Worm (Caenorhabditis elegans) whole organism, L4/young adult: Measurements from ENCODE around the gene ZK930.6.

Experiments used
- W03F9.2 ChIP-seq: fragments of 150-350 bp; optimal IDR thresholded peaks from 2 replicates; lab custom pipeline; 2014; ENCODE audit warnings: missing biosample characterization, missing genetic modification characterization
- dao-5 ChIP-seq: sonication (generic microtip); optimal IDR thresholded peaks from 2 replicates; lab custom pipeline; 2016; ENCODE audit warnings: missing genotype, missing genetic modification characterization, moderate library complexity, missing compliant biosample characterization
- him-1 ChIP-seq: sonication (generic microtip); optimal IDR thresholded peaks from 2 replicates; lab custom pipeline; 2016; ENCODE audit warnings: missing genotype, missing genetic modification reagents, missing genetic modification characterization, missing compliant biosample characterization

DNA sequence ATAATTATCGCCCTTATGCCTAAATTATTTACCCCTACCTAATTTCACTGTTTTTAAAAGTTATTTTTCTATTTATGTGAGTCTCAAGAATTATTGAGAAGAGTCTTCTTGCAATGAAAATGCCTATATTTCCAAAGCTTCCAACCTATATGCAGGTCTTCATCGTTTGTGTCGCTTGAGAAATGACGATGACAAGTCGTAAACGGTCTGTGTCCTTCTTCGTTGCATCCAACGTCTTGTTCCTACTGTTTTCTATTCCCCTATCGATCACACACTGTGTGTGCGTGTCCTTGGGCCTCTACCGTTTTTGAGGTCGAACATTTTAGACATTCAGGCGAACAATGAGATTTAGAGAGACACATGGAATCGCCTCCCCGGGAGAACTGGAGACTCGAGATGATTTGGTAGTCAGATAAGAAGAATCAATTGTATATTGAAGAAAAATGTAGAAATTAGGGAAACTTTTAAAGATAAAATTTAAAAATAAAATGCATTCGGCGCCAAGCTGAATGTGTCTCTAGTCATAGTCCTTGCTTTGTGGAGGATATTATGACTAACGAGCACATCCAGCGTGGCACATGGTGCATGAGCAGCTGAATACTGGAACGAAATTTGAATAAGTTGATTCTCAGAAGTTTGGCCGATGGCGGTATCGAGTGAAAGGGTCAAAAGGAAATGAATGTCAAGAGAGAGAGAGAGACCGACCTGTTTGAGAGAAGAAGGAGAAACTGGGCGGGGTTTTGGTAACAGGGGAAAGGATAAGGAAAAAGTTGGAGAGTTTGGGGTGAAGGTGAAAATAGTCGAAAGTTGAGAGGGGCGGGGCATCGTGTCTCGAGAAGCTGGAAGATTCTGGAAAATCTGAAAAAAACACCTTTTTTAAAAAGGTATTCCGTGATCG lies 3.0 kb upstream of the ZK930.6 start:
- TF ChIP-seq him-1 (tag; lab: Kevin White, UChicago) (no peak), W03F9.2 (tag; lab: Kevin White, UChicago) (no peak), dao-5 (tag; lab: Kevin White, UChicago) (no peak)
